Fruit fly (Drosophila melanogaster) whole organism, wandering third instar larva: ENCODE measurements around the gene drd.
A peak's percentile ranks its signal among the peaks of the same experiment; 100 is the strongest.

Experiments
- Abd-B ChIP-seq: fragments of >200 bp; optimal IDR thresholded peaks from 2 replicates; lab custom pipeline; 2017; ENCODE audit warnings: missing biosample characterization, missing genetic modification characterization
- CG32264 ChIP-seq: fragments of 200-800 bp; sonication (Bioruptor generic); optimal IDR thresholded peaks from 2 replicates; lab custom pipeline; 2016; ENCODE audit warnings: missing biosample characterization, missing genetic modification characterization
- CG9705 ChIP-seq: fragments of 200-800 bp; sonication (Bioruptor generic); optimal IDR thresholded peaks from 2 replicates; lab custom pipeline; 2018; ENCODE audit warnings: missing biosample characterization, mild to moderate bottlenecking, missing genetic modification characterization
- CrebA ChIP-seq: fragments of 200-800 bp; sonication (Bioruptor generic); optimal IDR thresholded peaks from 2 replicates; lab custom pipeline; 2016; ENCODE audit warnings: missing biosample characterization, mild to moderate bottlenecking, missing genetic modification characterization, borderline replicate concordance
- Dfd ChIP-seq: fragments of >200 bp; optimal IDR thresholded peaks from 2 replicates; lab custom pipeline; 2017; ENCODE audit warnings: missing biosample characterization, missing genetic modification characterization
- Dif ChIP-seq: fragments of 200-275, 200-300 bp; sonication (Bioruptor generic); optimal IDR thresholded peaks from 2 replicates; lab custom pipeline; 2018; ENCODE audit warnings: missing biosample characterization, missing genetic modification characterization; ENCODE audit not compliant: partially characterized antibody
- GATAd ChIP-seq: sonication (Bioruptor generic); optimal IDR thresholded peaks from 2 replicates; lab custom pipeline; 2016; ENCODE audit warnings: missing biosample characterization, missing genetic modification characterization
- HLH106 ChIP-seq: fragments of 200-800 bp; optimal IDR thresholded peaks from 3 replicates; lab custom pipeline; 2019; ENCODE audit warnings: missing biosample characterization, mild to moderate bottlenecking, missing genetic modification characterization, moderate library complexity
- Hr78 ChIP-seq: fragments of >200 bp; optimal IDR thresholded peaks from 2 replicates; lab custom pipeline; 2017; ENCODE audit warnings: missing biosample characterization, missing genetic modification characterization
- Hr83 ChIP-seq: fragments of 200-300 bp; sonication (Bioruptor generic); optimal IDR thresholded peaks from 2 replicates; lab custom pipeline; 2016; ENCODE audit warnings: missing biosample characterization, mild to moderate bottlenecking, missing genetic modification characterization, moderate library complexity; ENCODE audit not compliant: poor library complexity, severe bottlenecking
- Jra ChIP-seq: sonication (Bioruptor generic); optimal IDR thresholded peaks from 2 replicates; lab custom pipeline; 2016; ENCODE audit warnings: missing biosample characterization, missing genetic modification characterization
- Mio ChIP-seq: sonication (Bioruptor generic); optimal IDR thresholded peaks from 2 replicates; lab custom pipeline; 2016; ENCODE audit warnings: missing biosample characterization, missing genetic modification characterization
- Myc ChIP-seq: fragments of >200 bp; optimal IDR thresholded peaks from 2 replicates; lab custom pipeline; 2017
- N ChIP-seq: fragments of >200 bp; optimal IDR thresholded peaks from 2 replicates; lab custom pipeline; 2018; ENCODE audit warnings: missing biosample characterization, missing external identifiers, missing genetic modification characterization
- OdsH ChIP-seq: fragments of 200-800 bp; sonication (Bioruptor generic); optimal IDR thresholded peaks from 2 replicates; lab custom pipeline; 2016; ENCODE audit warnings: missing biosample characterization, mild to moderate bottlenecking, missing genetic modification characterization
- Rel ChIP-seq, 2 experiments: fragments of 200-800 bp; sonication (Bioruptor generic) in 1 of 2; optimal IDR thresholded peaks; 2 replicates in 1 of 2; 3 replicates in 1 of 2; lab custom pipeline; 2016 to 2019; ENCODE audit warnings: mild to moderate bottlenecking in 2 of 2, missing biosample characterization in 2 of 2, missing genetic modification characterization in 2 of 2, moderate library complexity in 1 of 2
- Sp1 ChIP-seq: fragments of 200-800 bp; sonication (Bioruptor generic); optimal IDR thresholded peaks from 3 replicates; lab custom pipeline; 2019; ENCODE audit warnings: missing biosample characterization, mild to moderate bottlenecking, missing genetic modification characterization, moderate library complexity
- br ChIP-seq: fragments of 200-800 bp; sonication (Bioruptor generic); optimal IDR thresholded peaks from 2 replicates; lab custom pipeline; 2016; ENCODE audit warnings: missing biosample characterization, missing genetic modification characterization
- brk ChIP-seq: fragments of 200-800 bp; sonication (Bioruptor generic); optimal IDR thresholded peaks from 2 replicates; lab custom pipeline; 2016; ENCODE audit warnings: missing biosample characterization, mild to moderate bottlenecking, missing genetic modification characterization
- dl ChIP-seq, 2 experiments: fragments of 175-275, 200-275 bp in 1 of 2; fragments of 200-275 bp in 1 of 2; sonication (Bioruptor generic); optimal IDR thresholded peaks; lab custom pipeline; 2018; ENCODE audit warnings: mild to moderate bottlenecking in 2 of 2, missing biosample characterization in 2 of 2, missing genetic modification characterization in 2 of 2, moderate library complexity in 2 of 2; ENCODE audit not compliant: partially characterized antibody in 2 of 2, insufficient read depth in 1 of 2
- dmrt93B ChIP-seq: fragments of 200-800 bp; sonication (Bioruptor generic); optimal IDR thresholded peaks from 2 replicates; lab custom pipeline; 2018; ENCODE audit warnings: missing biosample characterization, mild to moderate bottlenecking, missing genetic modification characterization
- ey ChIP-seq: fragments of 200-800 bp; sonication (Bioruptor generic); optimal IDR thresholded peaks from 2 replicates; lab custom pipeline; 2016; ENCODE audit warnings: missing biosample characterization, missing genetic modification characterization
- fru ChIP-seq: fragments of 200-800 bp; sonication (Bioruptor generic); optimal IDR thresholded peaks from 3 replicates; lab custom pipeline; 2016; ENCODE audit warnings: missing biosample characterization, mild to moderate bottlenecking, missing genetic modification characterization
- h ChIP-seq: fragments of 200-800 bp; sonication (Bioruptor generic); optimal IDR thresholded peaks from 3 replicates; lab custom pipeline; 2016; ENCODE audit warnings: missing biosample characterization, mild to moderate bottlenecking, missing genetic modification characterization
- jim ChIP-seq: fragments of 175-275, 200-325 bp; sonication (Bioruptor generic); optimal IDR thresholded peaks from 2 replicates; lab custom pipeline; 2016; ENCODE audit warnings: missing biosample characterization, mild to moderate bottlenecking, missing genetic modification characterization
- lola ChIP-seq: fragments of >200 bp; optimal IDR thresholded peaks from 2 replicates; lab custom pipeline; 2017; ENCODE audit warnings: missing biosample characterization, missing genetic modification characterization
- pan ChIP-seq: fragments of >200 bp; optimal IDR thresholded peaks from 2 replicates; lab custom pipeline; 2017
- psq ChIP-seq: fragments of 200-800 bp; sonication (Bioruptor generic); optimal IDR thresholded peaks from 3 replicates; lab custom pipeline; 2017; ENCODE audit warnings: missing biosample characterization, mild to moderate bottlenecking, missing genetic modification characterization, moderate library complexity
- rgr ChIP-seq: fragments of 200-800 bp; sonication (Bioruptor generic); optimal IDR thresholded peaks from 3 replicates; lab custom pipeline; 2016; ENCODE audit warnings: missing biosample characterization, mild to moderate bottlenecking, missing genetic modification characterization
- sage ChIP-seq: fragments of 200-800 bp; sonication (Bioruptor generic); optimal IDR thresholded peaks from 2 replicates; lab custom pipeline; 2016; ENCODE audit warnings: missing biosample characterization, mild to moderate bottlenecking, missing genetic modification characterization
- sv ChIP-seq: fragments of 200-800 bp; sonication (Bioruptor generic); optimal IDR thresholded peaks from 3 replicates; lab custom pipeline; 2016; ENCODE audit warnings: missing biosample characterization, missing genetic modification characterization
- tai ChIP-seq: sonication (Bioruptor generic); optimal IDR thresholded peaks from 2 replicates; lab custom pipeline; 2016; ENCODE audit warnings: missing biosample characterization, missing genetic modification characterization
- woc ChIP-seq: sonication (Bioruptor generic); optimal IDR thresholded peaks from 2 replicates; lab custom pipeline; 2016; ENCODE audit warnings: missing biosample characterization, mild to moderate bottlenecking, missing genetic modification characterization

Gene drd

dm6 chrX:15156286-15156685 is 30.7 kb downstream of the drd start:
- no peak for TF ChIP-seq CG32264 (GFP tag; lab: Kevin White, UChicago)
- no peak for TF ChIP-seq Rel (GFP tag; optimal IDR thresholded peaks at IDR 0.05; lab: Kevin White, UChicago)
- TF ChIP-seq Rel (tag; optimal IDR thresholded peaks at IDR 0.05; lab: Kevin White, UChicago), result no peak
- TF ChIP-seq Sp1 (GFP tag; lab: Kevin White, UChicago), result no peak
- TF ChIP-seq Myc, result no peak
- no peak for TF ChIP-seq psq (GFP tag; lab: Kevin White, UChicago)

dm6 chrX:15157230-15157629 is 31.7 kb downstream of the drd start:
- TF ChIP-seq OdsH (GFP tag; lab: Kevin White, UChicago) (no peak), sage (no peak), br (GFP tag; lab: Kevin White, UChicago) (no peak)

dm6 chrX:15162068-15162467 is 36.5 kb downstream of the drd start:
- TF ChIP-seq sv (no peak), Dfd (GFP tag; lab: Kevin White, UChicago) (no peak), dl (GFP tag; optimal IDR thresholded peaks at IDR 0.05; lab: Kevin White, UChicago; ENCODE audit: insufficient read depth in 1 of 2, partially characterized antibody in 2 of 2) (no peak), CG9705 (no peak), Jra (GFP tag; lab: Kevin White, UChicago) (no peak), CrebA (GFP tag; lab: Kevin White, UChicago) (no peak), psq (GFP tag; lab: Kevin White, UChicago) (no peak), Mio (GFP tag; lab: Kevin White, UChicago) (no peak), fru (GFP tag; lab: Kevin White, UChicago) (no peak)
- TF ChIP-seq, all 38 proteins: peak for 0

- TF ChIP-seq h (GFP tag; lab: Kevin White, UChicago) (no peak), dl (GFP tag; optimal IDR thresholded peaks at IDR 0.05; lab: Kevin White, UChicago; ENCODE audit: insufficient read depth in 1 of 2, partially characterized antibody in 2 of 2) (peak in 1 of 2 experiments; percentile 7), jim (GFP tag; lab: Kevin White, UChicago) (no peak), dmrt93B (GFP tag; lab: Kevin White, UChicago) (no peak), woc (GFP tag; lab: Kevin White, UChicago) (no peak), brk (GFP tag; lab: Kevin White, UChicago) (no peak), tai (GFP tag; lab: Kevin White, UChicago) (no peak), Abd-B (no peak)
Measured at dm6 chrX:15162941-15163340, 37.4 kb downstream of the drd start, which contains the start of gene CG9095. Gene CG9095 (minus strand): TSS chrX:15163225.

- no peak for TF ChIP-seq Rel (GFP tag; optimal IDR thresholded peaks at IDR 0.05; lab: Kevin White, UChicago)
- no peak for TF ChIP-seq Rel (tag; optimal IDR thresholded peaks at IDR 0.05; lab: Kevin White, UChicago)
- no peak for TF ChIP-seq Hr78
- no peak for TF ChIP-seq Sp1 (GFP tag; lab: Kevin White, UChicago)
- no peak for TF ChIP-seq pan (lab: Kevin White, UChicago)
- no peak for TF ChIP-seq dmrt93B (GFP tag; lab: Kevin White, UChicago)
- TF ChIP-seq tai (GFP tag; lab: Kevin White, UChicago), result no peak
- no peak for TF ChIP-seq Abd-B
- no peak for TF ChIP-seq N
- TF ChIP-seq HLH106 (tag; lab: Kevin White, UChicago), result no peak
- TF ChIP-seq Dfd (GFP tag; lab: Kevin White, UChicago), result no peak
- no peak for TF ChIP-seq GATAd (GFP tag; lab: Kevin White, UChicago)
- TF ChIP-seq h (GFP tag; lab: Kevin White, UChicago), result no peak
- no peak for TF ChIP-seq ey
Measured at dm6 chrX:15163395-15163794, 37.8 kb downstream of the drd start.

dm6 chrX:15164879-15165278 is 39.3 kb downstream of the drd start:
- TF ChIP-seq brk (GFP tag; lab: Kevin White, UChicago) (no peak), Dif (no peak), jim (GFP tag; lab: Kevin White, UChicago) (no peak), sage (no peak), Hr83 (GFP tag; lab: Kevin White, UChicago) (no peak), woc (GFP tag; lab: Kevin White, UChicago) (no peak), pan (lab: Kevin White, UChicago) (no peak), rgr (GFP tag; lab: Kevin White, UChicago) (no peak), Hr78 (no peak), h (GFP tag; lab: Kevin White, UChicago) (no peak), Sp1 (GFP tag; lab: Kevin White, UChicago) (no peak), GATAd (GFP tag; lab: Kevin White, UChicago) (no peak), Myc (no peak), ey (no peak), lola (GFP tag; lab: Kevin White, UChicago) (no peak), Abd-B (no peak)
